Worm (Caenorhabditis elegans) whole organism, young adult: ENCODE results near the gene attf-3.

Experiments
- F23B12.7 ChIP-seq: sonication (generic microtip); optimal IDR thresholded peaks from 2 replicates; lab custom pipeline; 2017; ENCODE audit warnings: missing genetic modification characterization, mild to moderate bottlenecking, missing compliant biosample characterization, antibody characterized with exemption, moderate library complexity; ENCODE audit not compliant: insufficient read depth
- ZK185.1 ChIP-seq: sonication (generic microtip); optimal IDR thresholded peaks from 2 replicates; lab custom pipeline; 2016; ENCODE audit warnings: mild to moderate bottlenecking, missing genetic modification characterization, missing compliant biosample characterization; ENCODE audit not compliant: poor library complexity, severe bottlenecking
- ama-1 ChIP-seq, 3 experiments: fragments of 150-350 bp in 1 of 3; sonication (generic microtip) in 2 of 3; optimal IDR thresholded peaks; 2 replicates each; lab custom pipeline; 2014 to 2018; ENCODE audit warnings: missing biosample characterization in 2 of 3, missing genetic modification characterization in 2 of 3, missing genetic modification reagents in 2 of 3
- aptf-3 ChIP-seq: fragments of 200-800 bp; sonication (Bioruptor generic); IDR thresholded peaks from 2 replicates; pipeline ENCODE4 v1.3.6; 2022; ENCODE audit warnings: missing genetic modification characterization, missing compliant biosample characterization
- atf-7 ChIP-seq: sonication (generic microtip); optimal IDR thresholded peaks from 2 replicates; lab custom pipeline; 2017; ENCODE audit warnings: mild to moderate bottlenecking, missing genetic modification characterization, missing compliant biosample characterization
- ceh-27 ChIP-seq: fragments of 200-800 bp; sonication (Bioruptor generic); optimal IDR thresholded peaks from 2 replicates; lab custom pipeline; 2018; ENCODE audit warnings: mild to moderate bottlenecking, missing genetic modification characterization, moderate library complexity, missing compliant biosample characterization
- ekl-4 ChIP-seq: fragments of 200-800 bp; sonication (Bioruptor generic); IDR thresholded peaks from 2 replicates; pipeline ENCODE4 v1.3.6; 2022; ENCODE audit warnings: missing genetic modification reagents, missing genetic modification characterization, missing compliant biosample characterization
- him-1 ChIP-seq: sonication (generic microtip); optimal IDR thresholded peaks from 2 replicates; lab custom pipeline; 2016; ENCODE audit warnings: missing genotype, missing genetic modification reagents, missing genetic modification characterization, missing compliant biosample characterization
- lsl-1 ChIP-seq: fragments of 200-800 bp; sonication (Bioruptor generic); optimal IDR thresholded peaks from 2 replicates; lab custom pipeline; 2018; ENCODE audit warnings: mild to moderate bottlenecking, missing genetic modification characterization, moderate library complexity, missing compliant biosample characterization
- mes-4 ChIP-seq: sonication (generic microtip); optimal IDR thresholded peaks from 2 replicates; lab custom pipeline; 2016; ENCODE audit warnings: missing genotype, missing genetic modification characterization, missing compliant biosample characterization
- nhr-90 ChIP-seq: sonication (generic microtip); optimal IDR thresholded peaks from 2 replicates; lab custom pipeline; 2016; ENCODE audit warnings: missing genotype, mild to moderate bottlenecking, missing genetic modification characterization, missing compliant biosample characterization
- sptf-2 ChIP-seq: fragments of 200-800 bp; sonication (Bioruptor generic); optimal IDR thresholded peaks from 2 replicates; lab custom pipeline; 2018; ENCODE audit warnings: mild to moderate bottlenecking, missing genetic modification characterization, missing compliant biosample characterization
- tbx-9 ChIP-seq: sonication (generic microtip); optimal IDR thresholded peaks from 2 replicates; lab custom pipeline; 2016; ENCODE audit warnings: borderline replicate concordance, missing genetic modification characterization, inconsistent platforms, missing compliant biosample characterization
- zfh-2 ChIP-seq: fragments of 200-800 bp; sonication (Bioruptor generic); conservative IDR thresholded peaks from 2 replicates; pipeline ENCODE4 v1.3.6; 2022; ENCODE audit warnings: missing genetic modification reagents, missing genetic modification characterization, missing compliant biosample characterization
- zim-3 ChIP-seq: sonication (generic microtip); optimal IDR thresholded peaks from 2 replicates; lab custom pipeline; 2017; ENCODE audit warnings: mild to moderate bottlenecking, missing genetic modification characterization, moderate library complexity, missing compliant biosample characterization
- ztf-22 ChIP-seq: fragments of 200-800 bp; sonication (Bioruptor generic); optimal IDR thresholded peaks from 2 replicates; lab custom pipeline; 2018; ENCODE audit warnings: mild to moderate bottlenecking, missing genetic modification characterization, moderate library complexity, missing compliant biosample characterization

attf-3 gene

ce11 chrIII:23862-24261, 62.3 kb downstream of the attf-3 start, which contains the start of gene H10E21.5:
Gene H10E21.5 (minus strand): TSS chrIII:23962.
- no peak for TF ChIP-seq ZK185.1 (tag; lab: Kevin White, UChicago)
- TF ChIP-seq ekl-4 (GFP tag; lab: Robert Waterston, UW) = no peak
- no peak for TF ChIP-seq ztf-22
- TF ChIP-seq him-1 (tag; lab: Kevin White, UChicago) = no peak
- no peak for TF ChIP-seq tbx-9
- TF ChIP-seq lsl-1 (GFP tag; lab: Kevin White, UChicago) = no peak
- no peak for TF ChIP-seq sptf-2
- no peak for TF ChIP-seq nhr-90 (tag; lab: Kevin White, UChicago)
- TF ChIP-seq ceh-27 = no peak
- no peak for TF ChIP-seq F23B12.7 (tag; lab: Kevin White, UChicago)
- no peak for TF ChIP-seq zim-3 (tag; lab: Kevin White, UChicago)
- TF ChIP-seq mes-4 (tag; lab: Kevin White, UChicago) = no peak
- TF ChIP-seq atf-7 (tag; lab: Kevin White, UChicago) = no peak
- no peak for TF ChIP-seq aptf-3 (GFP tag; lab: Robert Waterston, UW)

ce11 chrIII:21276-21675, 64.9 kb downstream of the attf-3 start:
- TF ChIP-seq ztf-22 (no peak), zfh-2 (peak; percentile 79), ama-1 (optimal IDR thresholded peaks at IDR 0.05; lab: Kevin White, UChicago) (no peak), ama-1 (GFP tag; optimal IDR thresholded peaks at IDR 0.05; lab: Kevin White, UChicago) (peak in 1 of 2 experiments; percentile 17)
